Worm (Caenorhabditis elegans) whole organism, L1 larva: Measurements from ENCODE around the gene Y105C5A.508.

Source experiments
- C04F5.9 ChIP-seq: sonication (generic microtip); optimal IDR thresholded peaks from 2 replicates; lab custom pipeline; 2016; ENCODE audit warnings: missing genetic modification characterization, missing compliant biosample characterization
- C16A3.4 ChIP-seq: fragments of 150-350 bp; optimal IDR thresholded peaks from 2 replicates; lab custom pipeline; 2014; ENCODE audit warnings: missing biosample characterization, missing genetic modification characterization
- F16B12.6 ChIP-seq: fragments of 150-350 bp; optimal IDR thresholded peaks from 2 replicates; lab custom pipeline; 2014; ENCODE audit warnings: missing biosample characterization, missing genetic modification characterization
- Y116A8C.19 ChIP-seq: sonication (generic microtip); optimal IDR thresholded peaks from 2 replicates; lab custom pipeline; 2016; ENCODE audit warnings: missing compliant biosample characterization, missing genetic modification characterization, borderline replicate concordance
- aha-1 ChIP-seq: fragments of 150-350 bp; optimal IDR thresholded peaks from 2 replicates; lab custom pipeline; 2014; ENCODE audit warnings: missing biosample characterization, missing genetic modification characterization
- alr-1 ChIP-seq: fragments of 200-800 bp; sonication (Bioruptor generic); optimal IDR thresholded peaks from 2 replicates; lab custom pipeline; 2018; ENCODE audit warnings: borderline replicate concordance, mild to moderate bottlenecking, missing genetic modification characterization, missing compliant biosample characterization
- aly-2 ChIP-seq: fragments of 150-350 bp; optimal IDR thresholded peaks from 2 replicates; lab custom pipeline; 2014; ENCODE audit warnings: missing biosample characterization, missing genetic modification characterization
- ama-1 ChIP-seq: fragments of 150-350 bp; optimal IDR thresholded peaks from 2 replicates; lab custom pipeline; 2014
- blmp-1 ChIP-seq: fragments of 150-350 bp; optimal IDR thresholded peaks from 2 replicates; lab custom pipeline; 2014; ENCODE audit warnings: missing biosample characterization, missing genetic modification characterization
- ceh-63 ChIP-seq: fragments of 200-800 bp; sonication (Bioruptor generic); optimal IDR thresholded peaks from 2 replicates; lab custom pipeline; 2018; ENCODE audit warnings: mild to moderate bottlenecking, missing genetic modification characterization, missing compliant biosample characterization
- ceh-8 ChIP-seq: fragments of 200-800 bp; sonication (Bioruptor generic); optimal IDR thresholded peaks from 2 replicates; lab custom pipeline; 2018; ENCODE audit warnings: mild to moderate bottlenecking, missing genetic modification characterization, moderate library complexity, missing compliant biosample characterization
- ceh-90 ChIP-seq: sonication (generic microtip); optimal IDR thresholded peaks from 2 replicates; lab custom pipeline; 2016; ENCODE audit warnings: missing genetic modification characterization, missing compliant biosample characterization
- dsc-1 ChIP-seq: sonication (generic microtip); optimal IDR thresholded peaks from 2 replicates; lab custom pipeline; 2016; ENCODE audit warnings: mild to moderate bottlenecking, missing genetic modification characterization, missing compliant biosample characterization
- efl-3 ChIP-seq: fragments of 200-800 bp; sonication (Bioruptor generic); optimal IDR thresholded peaks from 2 replicates; lab custom pipeline; 2018; ENCODE audit warnings: mild to moderate bottlenecking, missing genetic modification characterization, missing compliant biosample characterization
- egl-13 ChIP-seq: sonication (generic microtip); optimal IDR thresholded peaks from 2 replicates; lab custom pipeline; 2016; ENCODE audit warnings: missing genotype, missing genetic modification reagents, missing genetic modification characterization, missing compliant biosample characterization
- egl-27 ChIP-seq, 2 experiments: fragments of 150-350 bp in 1 of 2; sonication (generic microtip); optimal IDR thresholded peaks; 3 replicates each; lab custom pipeline; 2017 to 2018; ENCODE audit warnings: missing biosample characterization in 2 of 2, missing genetic modification characterization in 2 of 2, missing genetic modification reagents in 2 of 2
- elt-2 ChIP-seq: sonication (generic microtip); optimal IDR thresholded peaks from 2 replicates; lab custom pipeline; 2016; ENCODE audit warnings: missing genetic modification characterization, mild to moderate bottlenecking, inconsistent platforms, missing compliant biosample characterization, missing genetic modification reagents
- elt-3 ChIP-seq, 6 experiments: fragments of 150-350 bp in 1 of 6; sonication (generic microtip); optimal IDR thresholded peaks; 2 replicates each; lab custom pipeline; 2017 to 2018; ENCODE audit warnings: missing biosample characterization in 6 of 6, missing genetic modification characterization in 6 of 6, inconsistent platforms in 1 of 6
- ets-5 ChIP-seq: fragments of 200-800 bp; sonication (Bioruptor generic); IDR thresholded peaks from 2 replicates; pipeline ENCODE4 v1.3.6; 2022; ENCODE audit warnings: missing genetic modification characterization, missing compliant biosample characterization
- fkh-10 ChIP-seq: sonication (generic microtip); optimal IDR thresholded peaks from 2 replicates; lab custom pipeline; 2017; ENCODE audit warnings: missing biosample characterization, missing genetic modification reagents, missing genetic modification characterization
- fkh-4 ChIP-seq: sonication (generic microtip); optimal IDR thresholded peaks from 2 replicates; lab custom pipeline; 2016; ENCODE audit warnings: missing compliant biosample characterization, missing genetic modification characterization, borderline replicate concordance
- fkh-8 ChIP-seq: sonication (generic microtip); optimal IDR thresholded peaks from 2 replicates; lab custom pipeline; 2016; ENCODE audit warnings: mild to moderate bottlenecking, missing genetic modification characterization, missing compliant biosample characterization
- hlh-17 ChIP-seq: fragments of 200-800 bp; sonication (Bioruptor generic); optimal IDR thresholded peaks from 2 replicates; lab custom pipeline; 2018; ENCODE audit warnings: missing genetic modification characterization, mild to moderate bottlenecking, missing compliant biosample characterization, moderate library complexity, borderline replicate concordance
- hlh-4 ChIP-seq: sonication (generic microtip); optimal IDR thresholded peaks from 2 replicates; lab custom pipeline; 2016; ENCODE audit warnings: mild to moderate bottlenecking, missing genetic modification characterization, missing compliant biosample characterization
- jun-1 ChIP-seq: fragments of 150-350 bp; optimal IDR thresholded peaks from 2 replicates; lab custom pipeline; 2014; ENCODE audit warnings: missing biosample characterization, missing genetic modification reagents, missing genetic modification characterization
- lin-13 ChIP-seq: fragments of 150-350 bp; optimal IDR thresholded peaks from 2 replicates; lab custom pipeline; 2014; ENCODE audit warnings: missing biosample characterization, missing genetic modification reagents, missing genetic modification characterization
- lin-15B ChIP-seq: fragments of 150-350 bp; sonication (generic microtip); optimal IDR thresholded peaks from 3 replicates; lab custom pipeline; 2014; ENCODE audit warnings: missing biosample characterization, missing genetic modification characterization
- lin-35 ChIP-seq, 2 experiments: fragments of 150-350 bp; optimal IDR thresholded peaks; 2 replicates each; lab custom pipeline; 2014; ENCODE audit warnings: missing biosample characterization in 2 of 2, missing genetic modification characterization in 2 of 2, missing genetic modification reagents in 2 of 2
- lin-39 ChIP-seq: fragments of 150-350 bp; optimal IDR thresholded peaks from 2 replicates; lab custom pipeline; 2014; ENCODE audit warnings: missing biosample characterization, missing genetic modification reagents, missing genetic modification characterization
- lir-3 ChIP-seq: sonication (generic microtip); optimal IDR thresholded peaks from 2 replicates; lab custom pipeline; 2016; ENCODE audit warnings: mild to moderate bottlenecking, missing genetic modification characterization, moderate library complexity, missing compliant biosample characterization; ENCODE audit not compliant: poor library complexity
- mab-9 ChIP-seq: fragments of 200-800 bp; sonication (Bioruptor generic); IDR thresholded peaks from 2 replicates; pipeline ENCODE4 v1.3.6; 2022; ENCODE audit warnings: missing genetic modification reagents, missing genetic modification characterization, missing compliant biosample characterization
- mdl-1 ChIP-seq, 2 experiments: fragments of 150-350 bp; optimal IDR thresholded peaks; 2 replicates each; lab custom pipeline; 2014 to 2017; ENCODE audit warnings: missing biosample characterization in 2 of 2, missing genetic modification characterization in 2 of 2, inconsistent platforms in 1 of 2
- mef-2 ChIP-seq: fragments of 150-350 bp; optimal IDR thresholded peaks from 2 replicates; lab custom pipeline; 2014; ENCODE audit warnings: missing biosample characterization, missing genetic modification characterization
- nhr-12 ChIP-seq: sonication (generic microtip); optimal IDR thresholded peaks from 2 replicates; lab custom pipeline; 2017; ENCODE audit warnings: missing biosample characterization, missing genetic modification characterization
- nhr-237 ChIP-seq: fragments of 150-350 bp; optimal IDR thresholded peaks from 2 replicates; lab custom pipeline; 2014; ENCODE audit warnings: missing biosample characterization, missing genetic modification characterization
- nhr-47 ChIP-seq: sonication (generic microtip); optimal IDR thresholded peaks from 2 replicates; lab custom pipeline; 2016; ENCODE audit warnings: mild to moderate bottlenecking, missing genetic modification characterization, moderate library complexity, missing compliant biosample characterization
- nhr-71 ChIP-seq: sonication (generic microtip); optimal IDR thresholded peaks from 2 replicates; lab custom pipeline; 2016; ENCODE audit warnings: mild to moderate bottlenecking, missing genetic modification characterization, moderate library complexity, missing compliant biosample characterization
- nhr-76 ChIP-seq: sonication (generic microtip); optimal IDR thresholded peaks from 2 replicates; lab custom pipeline; 2017; ENCODE audit warnings: missing biosample characterization, missing genetic modification characterization
- nhr-84 ChIP-seq: sonication (generic microtip); optimal IDR thresholded peaks from 2 replicates; lab custom pipeline; 2017; ENCODE audit warnings: missing biosample characterization, missing genetic modification characterization
- nhr-85 ChIP-seq: sonication (generic microtip); peaks from one replicate; lab custom pipeline; 2016; ENCODE audit warnings: missing genetic modification characterization, inconsistent platforms, missing compliant biosample characterization
- pag-3 ChIP-seq: sonication (generic microtip); optimal IDR thresholded peaks from 2 replicates; lab custom pipeline; 2017; ENCODE audit warnings: missing genetic modification characterization, mild to moderate bottlenecking, missing compliant biosample characterization, antibody characterized with exemption, borderline replicate concordance; ENCODE audit not compliant: insufficient read depth
- pax-3 ChIP-seq: fragments of 200-800 bp; sonication (Bioruptor generic); optimal IDR thresholded peaks from 2 replicates; lab custom pipeline; 2018; ENCODE audit warnings: mild to moderate bottlenecking, missing genetic modification characterization, moderate library complexity, missing compliant biosample characterization
- pqm-1 ChIP-seq: sonication (generic microtip); optimal IDR thresholded peaks from 3 replicates; lab custom pipeline; 2017; ENCODE audit warnings: missing biosample characterization, missing genetic modification characterization
- skn-1 ChIP-seq: fragments of 150-350 bp; optimal IDR thresholded peaks from 2 replicates; lab custom pipeline; 2014; ENCODE audit warnings: missing biosample characterization, missing genetic modification characterization
- snpc-4 ChIP-seq: fragments of 150-350 bp; optimal IDR thresholded peaks from 2 replicates; lab custom pipeline; 2014; ENCODE audit warnings: missing biosample characterization, missing genetic modification characterization
- snu-23 ChIP-seq: sonication (generic microtip); optimal IDR thresholded peaks from 2 replicates; lab custom pipeline; 2016; ENCODE audit warnings: missing genetic modification characterization, missing compliant biosample characterization
- sox-4 ChIP-seq: sonication (generic microtip); optimal IDR thresholded peaks from 2 replicates; lab custom pipeline; 2016; ENCODE audit warnings: missing genetic modification characterization, missing compliant biosample characterization
- sup-37 ChIP-seq: fragments of 200-800 bp; sonication (Bioruptor generic); optimal IDR thresholded peaks from 2 replicates; lab custom pipeline; 2018; ENCODE audit warnings: mild to moderate bottlenecking, missing genetic modification characterization, missing compliant biosample characterization
- unc-62 ChIP-seq: fragments of 150-350 bp; optimal IDR thresholded peaks from 2 replicates; lab custom pipeline; 2014; ENCODE audit warnings: missing biosample characterization, missing genetic modification reagents, missing genetic modification characterization
- unc-86 ChIP-seq: sonication (generic microtip); optimal IDR thresholded peaks from 2 replicates; lab custom pipeline; 2016; ENCODE audit warnings: missing genetic modification characterization, missing compliant biosample characterization
- zag-1 ChIP-seq: fragments of 150-350 bp; optimal IDR thresholded peaks from 2 replicates; lab custom pipeline; 2014; ENCODE audit warnings: missing biosample characterization, missing genetic modification characterization
- zip-4 ChIP-seq: fragments of 200-800 bp; sonication (Bioruptor generic); optimal IDR thresholded peaks from 2 replicates; lab custom pipeline; 2018; ENCODE audit warnings: mild to moderate bottlenecking, missing genetic modification characterization, moderate library complexity, missing compliant biosample characterization
- ztf-4 ChIP-seq: fragments of 150-350 bp; optimal IDR thresholded peaks from 2 replicates; lab custom pipeline; 2014; ENCODE audit warnings: missing biosample characterization, missing genetic modification characterization

The Y105C5A.508 gene

DNA sequence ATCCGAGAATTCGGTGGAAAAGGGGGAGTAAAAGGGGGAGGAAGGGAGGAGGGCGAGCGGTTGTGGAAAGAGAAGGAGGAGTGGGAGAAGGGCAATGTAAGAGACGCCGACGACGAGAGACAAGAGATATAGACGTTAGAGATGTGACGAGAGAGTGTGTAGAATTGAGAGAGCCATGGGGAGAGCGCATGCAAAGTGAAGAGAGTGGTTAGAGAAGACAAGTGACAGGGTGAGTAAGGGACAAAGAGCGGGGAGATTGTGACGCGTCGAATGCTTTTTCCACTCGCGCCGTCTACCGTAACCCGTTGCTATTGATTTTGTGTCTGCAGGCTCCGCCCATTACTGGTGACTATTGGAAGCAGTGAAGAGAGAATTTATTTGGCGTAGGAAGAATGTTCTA, 12.9 kb upstream of the Y105C5A.508 start:
- TF ChIP-seq ceh-8 (GFP tag; lab: Kevin White, UChicago) (no peak), Y116A8C.19 (tag; lab: Kevin White, UChicago) (peak; percentile 22), C16A3.4 (peak; percentile 8), lir-3 (tag; lab: Kevin White, UChicago) (peak; percentile 79), hlh-4 (tag; lab: Kevin White, UChicago) (no peak), pax-3 (tag; lab: Kevin White, UChicago) (peak; percentile 90), aha-1 (tag; lab: Kevin White, UChicago) (peak; percentile 12), skn-1 (tag; lab: Kevin White, UChicago) (peak; percentile 80), ama-1 (peak; percentile 56), unc-62 (no peak), nhr-76 (peak; percentile 63), elt-2 (peak; percentile 93), zip-4 (GFP tag; lab: Kevin White, UChicago) (peak; percentile 90), unc-86 (peak; percentile 98), nhr-12 (tag; lab: Kevin White, UChicago) (no peak), mdl-1 (tag; optimal IDR thresholded peaks at IDR 0.05; lab: Kevin White, UChicago) (peak in 1 of 2 experiments; percentile 81), nhr-237 (tag; lab: Kevin White, UChicago) (peak; percentile 18), egl-27 (tag; optimal IDR thresholded peaks at IDR 0.05; lab: Kevin White, UChicago) (peak in 1 of 2 experiments; percentile 62), mef-2 (tag; lab: Kevin White, UChicago) (peak; percentile 11), nhr-84 (no peak), efl-3 (GFP tag; lab: Kevin White, UChicago) (peak; percentile 85), ceh-90 (tag; lab: Kevin White, UChicago) (peak; percentile 53), dsc-1 (peak; percentile 98), fkh-4 (tag; lab: Kevin White, UChicago) (peak; percentile 54), jun-1 (tag; lab: Kevin White, UChicago) (peak; percentile 94), lin-35 (GFP tag; optimal IDR thresholded peaks at IDR 0.05; lab: Kevin White, UChicago) (peak; percentile 81 to 83), mab-9 (GFP tag; lab: Robert Waterston, UW) (peak; percentile 96), alr-1 (no peak), lin-13 (peak; percentile 78), snpc-4 (peak; percentile 90), ets-5 (GFP tag; lab: Robert Waterston, UW) (no peak), pqm-1 (no peak), C04F5.9 (peak; percentile 78), ceh-63 (GFP tag; lab: Kevin White, UChicago) (no peak), nhr-85 (tag; lab: Kevin White, UChicago) (peak; percentile 99), hlh-17 (GFP tag; lab: Kevin White, UChicago) (no peak), fkh-10 (peak; percentile 41), aly-2 (tag; lab: Kevin White, UChicago) (peak; percentile 94), lin-15B (tag; lab: Kevin White, UChicago) (no peak), ztf-4 (tag; lab: Kevin White, UChicago) (peak; percentile 83), elt-3 (tag; optimal IDR thresholded peaks at IDR 0.05; lab: Kevin White, UChicago) (peak in 3 of 6 experiments; percentile 2 to 70 (median 22)), blmp-1 (tag; lab: Kevin White, UChicago) (peak; percentile 64), nhr-47 (tag; lab: Kevin White, UChicago) (peak; percentile 99), zag-1 (peak; percentile 64), lin-39 (tag; lab: Kevin White, UChicago) (peak; percentile 87), sup-37 (GFP tag; lab: Kevin White, UChicago) (peak; percentile 97), sox-4 (tag; lab: Kevin White, UChicago) (peak; percentile 81), pag-3 (no peak), F16B12.6 (tag; lab: Kevin White, UChicago) (peak; percentile 0), snu-23 (GFP tag; lab: Kevin White, UChicago) (peak; percentile 97), nhr-71 (tag; lab: Kevin White, UChicago) (peak; percentile 99), fkh-8 (tag; lab: Kevin White, UChicago) (peak; percentile 88), egl-13 (peak; percentile 96)
